Worm (Caenorhabditis elegans): Measurements from ENCODE around the gene H04M03.3.

The H04M03.3 gene

ce11 chrIV:5891265-5891664 lies at the start of gene H04M03.3:
H04M03.3 (plus strand) TSS chrIV:5891565.
- TF ChIP-seq dmd-9 (GFP tag; IDR thresholded peaks at IDR 0.05): no peak
- TF ChIP-seq dmd-6 (GFP tag; IDR thresholded peaks at IDR 0.05): no peak
- TF ChIP-seq nhr-11 (tag; optimal IDR thresholded peaks at IDR 0.05): no peak
- TF ChIP-seq lin-38 (GFP tag; IDR thresholded peaks at IDR 0.05): no peak
- no peak for TF ChIP-seq lin-13 (GFP tag; optimal IDR thresholded peaks at IDR 0.05)
- TF ChIP-seq madf-5 (GFP tag; IDR thresholded peaks at IDR 0.05): no peak
- TF ChIP-seq F49E8.2 (tag; optimal IDR thresholded peaks at IDR 0.05; ENCODE audit: borderline replicate concordance): no peak
- no peak for TF ChIP-seq nhr-237 (tag; optimal IDR thresholded peaks at IDR 0.05)
- no peak for TF ChIP-seq nhr-111 (GFP tag; optimal IDR thresholded peaks at IDR 0.05)
- TF ChIP-seq zip-2 (tag; optimal IDR thresholded peaks at IDR 0.05): no peak
- TF ChIP-seq aha-1 (tag): no peak
- no peak for TF ChIP-seq tra-1 (GFP tag; IDR thresholded peaks at IDR 0.05)
- no peak for TF ChIP-seq nhr-77 (tag; optimal IDR thresholded peaks at IDR 0.05)
- no peak for TF ChIP-seq mes-2 (tag; optimal IDR thresholded peaks at IDR 0.05; ENCODE audit: poor library complexity, severe bottlenecking)
- TF ChIP-seq daf-19 (GFP tag; conservative IDR thresholded peaks at IDR 0.05): no peak
- no peak for TF ChIP-seq hlh-11 (tag; optimal IDR thresholded peaks at IDR 0.05)
- TF ChIP-seq zag-1 (tag; optimal IDR thresholded peaks at IDR 0.05): no peak
- TF ChIP-seq Y5F2A.4 (GFP tag; optimal IDR thresholded peaks at IDR 0.05): no peak
- TF ChIP-seq lin-15B (tag; optimal IDR thresholded peaks at IDR 0.05): no peak
- no peak for TF ChIP-seq lin-29 (GFP tag; IDR thresholded peaks at IDR 0.05)

- TF ChIP-seq mes-2 (tag; optimal IDR thresholded peaks at IDR 0.05; ENCODE audit: poor library complexity, severe bottlenecking) (no peak), aha-1 (tag) (peak; percentile 5), nhr-6 (tag; optimal IDR thresholded peaks at IDR 0.05) (no peak)
These were observed 48.5 kb upstream of the H04M03.3 start for ce11 chrIV:5842905-5843304.

ce11 chrIV:5846269-5846668 lies 45.1 kb upstream of the H04M03.3 start, which contains the start of gene sams-4:
sams-4 (minus strand) TSS chrIV:5846369.
- TF ChIP-seq hif-1 (tag; optimal IDR thresholded peaks at IDR 0.05) (no peak), aha-1 (tag) (no peak), snpc-1.2 (GFP tag; IDR thresholded peaks at IDR 0.05) (no peak), F49E8.2 (tag; optimal IDR thresholded peaks at IDR 0.05; ENCODE audit: borderline replicate concordance) (no peak), dmd-8 (GFP tag; IDR thresholded peaks at IDR 0.05) (no peak), unc-39 (tag; optimal IDR thresholded peaks at IDR 0.05) (no peak), T20F7.1 (GFP tag; optimal IDR thresholded peaks at IDR 0.05) (no peak), F10B5.3 (tag; optimal IDR thresholded peaks at IDR 0.05) (no peak), spr-3 (GFP tag; optimal IDR thresholded peaks at IDR 0.05) (no peak)

- TF ChIP-seq hlh-30 (tag; optimal IDR thresholded peaks at IDR 0.05; ENCODE audit: insufficient read depth) (peak; percentile 7), daf-16 (GFP tag; optimal IDR thresholded peaks at IDR 0.05) (no peak), daf-16 (tag; optimal IDR thresholded peaks at IDR 0.05) (no peak), mep-1 (tag; optimal IDR thresholded peaks at IDR 0.05) (peak; percentile 36), nhr-76 (tag; optimal IDR thresholded peaks at IDR 0.05) (no peak), lin-38 (GFP tag; IDR thresholded peaks at IDR 0.05) (peak; percentile 8; the same call in 1 of the 2 replicates), dpl-1 (GFP tag; optimal IDR thresholded peaks at IDR 0.05) (peak; percentile 57), snpc-1.2 (GFP tag; IDR thresholded peaks at IDR 0.05) (peak; percentile 62), D1046.2 (GFP tag; IDR thresholded peaks at IDR 0.05) (no peak), pha-4 (GFP tag; IDR thresholded peaks at IDR 0.05) (no peak), pha-4 (tag; optimal IDR thresholded peaks at IDR 0.05) (peak; percentile 25), sdz-12 (GFP tag; optimal IDR thresholded peaks at IDR 0.05) (no peak), aly-2 (tag; optimal IDR thresholded peaks at IDR 0.05) (no peak), lsy-2 (tag; optimal IDR thresholded peaks at IDR 0.05) (peak in 1 of 2 experiments; percentile 64)
These were observed 43.2 kb upstream of the H04M03.3 start, which contains the start of gene sams-3 for ce11 chrIV:5847986-5848707. sams-3 (plus strand) TSS chrIV:5848657.

Data from whole organism, L4 larva.